Worm (Caenorhabditis elegans) whole organism, L2 larva: ENCODE results near the gene C33F10.4.

Experiments used
- ZK546.5 ChIP-seq: sonication (generic microtip); optimal IDR thresholded peaks from 2 replicates; lab custom pipeline; 2017; ENCODE audit warnings: missing biosample characterization, missing genetic modification characterization
- sma-3 ChIP-seq: sonication (generic microtip); optimal IDR thresholded peaks from 2 replicates; lab custom pipeline; 2016; ENCODE audit warnings: missing genetic modification reagents, missing genetic modification characterization, missing compliant biosample characterization

DNA sequence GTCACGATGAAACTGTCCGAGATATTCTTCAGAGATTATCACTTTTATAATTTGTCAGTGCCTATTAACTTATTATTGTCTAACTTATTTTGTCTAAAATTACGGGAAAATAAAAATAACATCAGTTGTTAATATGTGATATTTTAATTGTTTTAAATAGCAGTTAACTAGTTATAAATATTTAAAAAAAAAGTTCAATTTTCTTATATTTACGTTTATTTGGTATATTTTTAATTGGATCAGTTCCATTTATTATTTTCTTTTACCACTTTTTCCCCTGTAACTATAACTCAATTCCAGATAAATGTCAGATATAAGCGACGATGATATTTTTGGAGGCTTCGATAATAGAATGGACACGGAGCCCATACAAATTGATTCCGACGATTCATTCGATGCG lies at the start of gene C33F10.4:
- no peak for TF ChIP-seq ZK546.5
- TF ChIP-seq sma-3 (GFP tag; lab: Kevin White, UChicago) = no peak
